Fruit fly (Drosophila melanogaster): Measurements from ENCODE around the gene CG5004.

Gene CG5004

DNA sequence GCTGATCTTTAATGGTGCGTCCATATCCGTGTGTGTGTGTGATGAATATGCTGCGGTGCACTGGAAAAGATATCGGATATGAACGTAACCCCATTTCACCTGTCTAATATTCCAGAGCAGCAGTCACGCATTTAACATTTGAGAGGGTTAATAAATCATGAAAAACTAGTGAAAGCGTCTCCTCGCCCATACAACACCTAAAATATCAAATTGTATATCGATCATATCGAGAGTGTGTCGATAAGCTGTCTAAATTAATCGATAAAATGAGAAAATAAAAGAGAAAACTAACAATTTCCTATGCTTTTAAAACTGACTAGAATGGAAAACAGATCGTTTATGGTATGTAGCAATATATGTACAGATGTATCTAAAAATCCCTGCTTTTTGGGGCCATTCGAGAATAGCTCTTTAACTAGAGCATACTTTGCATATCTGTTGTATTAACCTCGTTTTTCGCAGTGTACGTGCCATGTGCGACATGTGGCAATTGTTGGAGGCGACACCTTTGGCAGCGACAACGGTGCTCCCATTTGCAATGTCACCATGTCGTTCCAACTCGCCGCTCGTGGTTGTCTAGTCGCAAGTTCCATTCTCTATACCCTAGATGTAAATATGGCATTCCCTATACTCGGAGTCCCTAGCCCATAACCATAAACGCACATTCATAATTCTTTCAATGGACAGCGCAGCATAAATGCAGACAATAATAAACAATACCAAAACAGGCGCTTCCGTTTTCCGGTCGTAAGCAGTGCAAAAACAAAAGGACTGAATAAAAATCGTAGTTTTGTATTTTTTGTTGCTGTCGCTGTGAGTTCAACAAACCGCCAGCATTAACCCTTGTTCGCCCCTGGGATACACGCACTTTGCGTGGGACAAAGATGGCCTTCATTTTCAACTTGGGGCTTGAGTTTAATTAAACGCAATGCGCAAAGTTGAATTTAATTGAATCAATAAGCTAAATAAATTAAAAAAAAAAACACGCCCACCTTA is 4.9 kb downstream of the CG5004 start (continued):
- TF ChIP-seq CG9727 (GFP tag; optimal IDR thresholded peaks at IDR 0.05): no peak
- TF ChIP-seq usp (GFP tag; optimal IDR thresholded peaks at IDR 0.05): no peak
- peak; percentile 0 for TF ChIP-seq stwl (tag; optimal IDR thresholded peaks at IDR 0.05)
- peak; percentile 22 for TF ChIP-seq CG7839 (tag; optimal IDR thresholded peaks at IDR 0.05)
- TF ChIP-seq CG6765 (GFP tag; optimal IDR thresholded peaks at IDR 0.05): no peak
- no peak for TF ChIP-seq CG1233 (GFP tag; optimal IDR thresholded peaks at IDR 0.05)
- no peak for TF ChIP-seq onecut (GFP tag; IDR thresholded peaks at IDR 0.05)
- TF ChIP-seq Ravus (GFP tag; IDR thresholded peaks at IDR 0.05): no peak
- TF ChIP-seq Med (GFP tag): peak; percentile 36
- peak; percentile 3 for TF ChIP-seq CG16863 (GFP tag; optimal IDR thresholded peaks at IDR 0.05)
- no peak for TF ChIP-seq grau (tag; optimal IDR thresholded peaks at IDR 0.05)
- TF ChIP-seq CG13624 (GFP tag; optimal IDR thresholded peaks at IDR 0.05): no peak
- no peak for TF ChIP-seq cad (GFP tag; optimal IDR thresholded peaks at IDR 0.05)
- TF ChIP-seq pros (GFP tag; optimal IDR thresholded peaks at IDR 0.05): no peak
- TF ChIP-seq CG43689 (GFP tag; IDR thresholded peaks at IDR 0.05): no peak
- TF ChIP-seq phol (tag; optimal IDR thresholded peaks at IDR 0.05): peak; percentile 49
- no peak for TF ChIP-seq zen2 (GFP tag; IDR thresholded peaks at IDR 0.05; ENCODE audit: partially characterized antibody)
- no peak for TF ChIP-seq CG10654 (GFP tag; optimal IDR thresholded peaks at IDR 0.05)
- no peak for TF ChIP-seq Neu2 (GFP tag; optimal IDR thresholded peaks at IDR 0.05; ENCODE audit: borderline replicate concordance)
- no peak for TF ChIP-seq cwo (GFP tag; optimal IDR thresholded peaks at IDR 0.05)
- peak; percentile 25 for TF ChIP-seq Sox102F (GFP tag; optimal IDR thresholded peaks at IDR 0.05)
- TF ChIP-seq bcd (GFP tag; optimal IDR thresholded peaks at IDR 0.05): no peak
- no peak for TF ChIP-seq Nf-YB (GFP tag; optimal IDR thresholded peaks at IDR 0.05)
- no peak for TF ChIP-seq CG14050 (GFP tag; IDR thresholded peaks at IDR 0.05)
- TF ChIP-seq CG7745 (tag; optimal IDR thresholded peaks at IDR 0.05): no peak
- 0 out of 3 replicates have a peak, but pooled peaks have one; percentile 42 for TF ChIP-seq CG2199 (GFP tag; IDR thresholded peaks at IDR 0.05)
- no peak for TF ChIP-seq lilli (GFP tag; optimal IDR thresholded peaks at IDR 0.05)
- no peak for TF ChIP-seq CG5245 (GFP tag; optimal IDR thresholded peaks at IDR 0.05)
- TF ChIP-seq CG10979 (tag; optimal IDR thresholded peaks at IDR 0.05): peak; percentile 41
- no peak for TF ChIP-seq H2.0 (GFP tag; IDR thresholded peaks at IDR 0.05)
- TF ChIP-seq CG4820 (GFP tag; optimal IDR thresholded peaks at IDR 0.05): peak; percentile 23
- no peak for TF ChIP-seq vvl (GFP tag; IDR thresholded peaks at IDR 0.05)
- no peak for TF ChIP-seq CG15514 (GFP tag; optimal IDR thresholded peaks at IDR 0.05)
- no peak for TF ChIP-seq Gug (GFP tag; IDR thresholded peaks at IDR 0.05)
- no peak for TF ChIP-seq so (GFP tag; IDR thresholded peaks at IDR 0.05)
- TF ChIP-seq exex (tag; optimal IDR thresholded peaks at IDR 0.05): no peak
- TF ChIP-seq CG7556 (GFP tag; optimal IDR thresholded peaks at IDR 0.05): peak; percentile 13
- peak; percentile 31 for TF ChIP-seq CG18262 (tag; optimal IDR thresholded peaks at IDR 0.05)
- TF ChIP-seq az2 (GFP tag; optimal IDR thresholded peaks at IDR 0.05): no peak
- TF ChIP-seq CG10959 (GFP tag; IDR thresholded peaks at IDR 0.05): no peak
- no peak for TF ChIP-seq lab (GFP tag; optimal IDR thresholded peaks at IDR 0.05)

Data from whole organism, embryonic.